Fruit fly (Drosophila melanogaster) whole organism, prepupa: ENCODE measurements around the gene Mkp3.
A peak's percentile ranks its signal among the peaks of the same experiment; 100 is the strongest.

Source experiments
- Blimp-1 ChIP-seq: fragments of 200-800 bp; sonication (Bioruptor generic); optimal IDR thresholded peaks from 3 replicates; lab custom pipeline; 2017; ENCODE audit warnings: missing biosample characterization, missing genetic modification characterization, mild to moderate bottlenecking, moderate library complexity, missing genetic modification reagents
- CG10631 ChIP-seq: fragments of 200-800 bp; sonication (Bioruptor generic); optimal IDR thresholded peaks from 2 replicates; lab custom pipeline; 2016; ENCODE audit warnings: missing biosample characterization, missing genetic modification characterization
- CG10669 ChIP-seq: fragments of 200-800 bp; sonication (Bioruptor generic); optimal IDR thresholded peaks from 3 replicates; lab custom pipeline; 2018; ENCODE audit warnings: missing biosample characterization, mild to moderate bottlenecking, missing genetic modification characterization, moderate library complexity
- CG11294 ChIP-seq: fragments of 200-800 bp; sonication (Bioruptor generic); IDR thresholded peaks from 2 replicates; pipeline ENCODE4 v1.3.6; 2022; ENCODE audit warnings: missing biosample characterization, missing genetic modification characterization
- CG11762 ChIP-seq: fragments of 200-800 bp; sonication (Bioruptor generic); optimal IDR thresholded peaks from 3 replicates; lab custom pipeline; 2016; ENCODE audit warnings: missing biosample characterization, missing genetic modification characterization; ENCODE audit not compliant: insufficient read depth
- CG11902 ChIP-seq: fragments of 200-800 bp; sonication (Bioruptor generic); optimal IDR thresholded peaks from 3 replicates; lab custom pipeline; 2016; ENCODE audit warnings: missing biosample characterization, missing genetic modification characterization
- CG16779 ChIP-seq: fragments of 200-800 bp; sonication (Bioruptor generic); optimal IDR thresholded peaks from 3 replicates; lab custom pipeline; 2017; ENCODE audit warnings: missing biosample characterization, mild to moderate bottlenecking, missing genetic modification characterization
- CG3032 ChIP-seq: fragments of 200-800 bp; optimal IDR thresholded peaks from 2 replicates; lab custom pipeline; 2019; ENCODE audit warnings: missing biosample characterization, mild to moderate bottlenecking, missing genetic modification characterization, moderate library complexity
- CG31627 ChIP-seq: fragments of 200-800 bp; sonication (Bioruptor generic); optimal IDR thresholded peaks from 3 replicates; lab custom pipeline; 2016; ENCODE audit warnings: missing biosample characterization, missing genetic modification characterization
- CG32006 ChIP-seq: fragments of 200-800 bp; sonication (Bioruptor generic); optimal IDR thresholded peaks from 3 replicates; lab custom pipeline; 2017; ENCODE audit warnings: missing biosample characterization, mild to moderate bottlenecking, missing genetic modification characterization
- CG34406 ChIP-seq: fragments of 200-800 bp; sonication (Bioruptor generic); optimal IDR thresholded peaks from 3 replicates; lab custom pipeline; 2016; ENCODE audit warnings: missing biosample characterization, missing genetic modification characterization
- CG4318 ChIP-seq: fragments of 200-800 bp; sonication (Bioruptor generic); optimal IDR thresholded peaks from 3 replicates; lab custom pipeline; 2017; ENCODE audit warnings: missing biosample characterization, mild to moderate bottlenecking, missing genetic modification characterization
- CG6163 ChIP-seq: fragments of 200-800 bp; sonication (Bioruptor generic); IDR thresholded peaks from 3 replicates; pipeline ENCODE4 v1.3.6; 2022; ENCODE audit warnings: missing biosample characterization, missing genetic modification characterization
- CG6276 ChIP-seq: fragments of 200-800 bp; sonication (Bioruptor generic); optimal IDR thresholded peaks from 2 replicates; lab custom pipeline; 2017; ENCODE audit warnings: missing biosample characterization, mild to moderate bottlenecking, missing genetic modification characterization
- CG6792 ChIP-seq: fragments of 200-800 bp; sonication (Bioruptor generic); optimal IDR thresholded peaks from 3 replicates; lab custom pipeline; 2016; ENCODE audit warnings: missing biosample characterization, missing genetic modification characterization
- CG6808 ChIP-seq: fragments of 200-800 bp; sonication (Bioruptor generic); optimal IDR thresholded peaks from 3 replicates; lab custom pipeline; 2017; ENCODE audit warnings: missing biosample characterization, missing genetic modification characterization, mild to moderate bottlenecking, moderate library complexity, missing genetic modification reagents
- CG6854 ChIP-seq: fragments of 200-800 bp; sonication (Bioruptor generic); optimal IDR thresholded peaks from 2 replicates; lab custom pipeline; 2017; ENCODE audit warnings: missing biosample characterization, mild to moderate bottlenecking, missing genetic modification characterization
- CG8119 ChIP-seq: fragments of 200-800 bp; sonication (Bioruptor generic); IDR thresholded peaks from 3 replicates; pipeline ENCODE4 v1.3.6; 2022; ENCODE audit warnings: missing biosample characterization, missing genetic modification characterization
- CG8319 ChIP-seq: fragments of 200-800 bp; sonication (Bioruptor generic); optimal IDR thresholded peaks from 3 replicates; lab custom pipeline; 2016; ENCODE audit warnings: missing biosample characterization, missing genetic modification characterization
- CG8632 ChIP-seq: fragments of 200-800 bp; sonication (Bioruptor generic); optimal IDR thresholded peaks from 3 replicates; lab custom pipeline; 2016; ENCODE audit warnings: missing biosample characterization, missing genetic modification characterization
- Eip78C ChIP-seq: fragments of 200-800 bp; sonication (Bioruptor generic); peaks from one replicate; lab custom pipeline; 2016; ENCODE audit warnings: missing biosample characterization, missing genetic modification characterization
- Eip93F ChIP-seq: fragments of 200-800 bp; sonication (Bioruptor generic); optimal IDR thresholded peaks from 2 replicates; lab custom pipeline; 2016; ENCODE audit warnings: missing biosample characterization, mild to moderate bottlenecking, missing genetic modification characterization
- Ets21C ChIP-seq: fragments of 200-800 bp; sonication (Bioruptor generic); optimal IDR thresholded peaks from 3 replicates; lab custom pipeline; 2016; ENCODE audit warnings: missing biosample characterization, missing genetic modification characterization
- Gug ChIP-seq: fragments of 200-800 bp; sonication (Bioruptor generic); IDR thresholded peaks from 2 replicates; pipeline ENCODE4 v1.3.6; 2022; ENCODE audit warnings: missing biosample characterization, missing genetic modification characterization
- Hr38 ChIP-seq: sonication (Bioruptor generic); optimal IDR thresholded peaks from 2 replicates; lab custom pipeline; 2016; ENCODE audit warnings: missing biosample characterization, missing genetic modification characterization
- Hr39 ChIP-seq: fragments of 200-800 bp; sonication (Bioruptor generic); optimal IDR thresholded peaks from 2 replicates; lab custom pipeline; 2016; ENCODE audit warnings: missing biosample characterization, missing genetic modification characterization
- Hr4 ChIP-seq: fragments of 200-800 bp; sonication (Bioruptor generic); optimal IDR thresholded peaks from 3 replicates; lab custom pipeline; 2016; ENCODE audit warnings: missing biosample characterization, missing genetic modification characterization
- Met ChIP-seq: fragments of 200-800 bp; sonication (Bioruptor generic); optimal IDR thresholded peaks from 3 replicates; lab custom pipeline; 2016; ENCODE audit warnings: missing biosample characterization, missing genetic modification characterization
- OdsH ChIP-seq: fragments of 200-800 bp; sonication (Bioruptor generic); optimal IDR thresholded peaks from 3 replicates; lab custom pipeline; 2016; ENCODE audit warnings: missing biosample characterization, missing genetic modification characterization
- Smox ChIP-seq: fragments of 200-800 bp; sonication (Bioruptor generic); optimal IDR thresholded peaks from 3 replicates; lab custom pipeline; 2016; ENCODE audit warnings: missing biosample characterization, missing genetic modification characterization
- Sox102F ChIP-seq: fragments of 200-800 bp; sonication (Bioruptor generic); optimal IDR thresholded peaks from 2 replicates; lab custom pipeline; 2016; ENCODE audit warnings: missing biosample characterization, mild to moderate bottlenecking, missing genetic modification characterization
- Sox14 ChIP-seq: fragments of 200-800 bp; sonication (Bioruptor generic); optimal IDR thresholded peaks from 3 replicates; lab custom pipeline; 2016; ENCODE audit warnings: missing biosample characterization, missing genetic modification characterization
- Sox15 ChIP-seq: fragments of 200-800 bp; sonication (Bioruptor generic); optimal IDR thresholded peaks from 3 replicates; lab custom pipeline; 2016; ENCODE audit warnings: missing biosample characterization, missing genetic modification characterization
- achi ChIP-seq: fragments of 200-800 bp; sonication (Bioruptor generic); optimal IDR thresholded peaks from 3 replicates; lab custom pipeline; 2016; ENCODE audit warnings: missing biosample characterization, missing genetic modification characterization
- acj6 ChIP-seq: fragments of 200-800 bp; sonication (Bioruptor generic); optimal IDR thresholded peaks from 3 replicates; lab custom pipeline; 2016; ENCODE audit warnings: missing biosample characterization, missing genetic modification characterization
- cyc ChIP-seq: fragments of 200-800 bp; sonication (Bioruptor generic); optimal IDR thresholded peaks from 3 replicates; lab custom pipeline; 2016; ENCODE audit warnings: missing biosample characterization, missing genetic modification characterization
- dac ChIP-seq: fragments of 200-800 bp; sonication (Bioruptor generic); optimal IDR thresholded peaks from 2 replicates; lab custom pipeline; 2017; ENCODE audit warnings: missing biosample characterization, mild to moderate bottlenecking, missing genetic modification characterization
- dsx ChIP-seq: fragments of 200-800 bp; optimal IDR thresholded peaks from 3 replicates; lab custom pipeline; 2019; ENCODE audit warnings: missing biosample characterization, mild to moderate bottlenecking, missing genetic modification characterization, moderate library complexity; ENCODE audit not compliant: poor library complexity, severe bottlenecking
- eg ChIP-seq: fragments of 200-800 bp; sonication (Bioruptor generic); IDR thresholded peaks from 3 replicates; pipeline ENCODE4 v1.3.6; 2022; ENCODE audit warnings: missing biosample characterization, missing genetic modification characterization
- esn ChIP-seq: fragments of 200-800 bp; sonication (Bioruptor generic); optimal IDR thresholded peaks from 2 replicates; lab custom pipeline; 2016; ENCODE audit warnings: missing biosample characterization, mild to moderate bottlenecking, missing genetic modification characterization, moderate library complexity
- fd59A ChIP-seq: fragments of 200-800 bp; sonication (Bioruptor generic); optimal IDR thresholded peaks from 2 replicates; lab custom pipeline; 2017; ENCODE audit warnings: missing biosample characterization, mild to moderate bottlenecking, missing genetic modification characterization, missing genetic modification reagents
- lz ChIP-seq: fragments of 200-800 bp; sonication (Bioruptor generic); optimal IDR thresholded peaks from 3 replicates; lab custom pipeline; 2016; ENCODE audit warnings: missing biosample characterization, missing genetic modification characterization
- net ChIP-seq: fragments of 200-800 bp; sonication (Bioruptor generic); optimal IDR thresholded peaks from 3 replicates; lab custom pipeline; 2016; ENCODE audit warnings: missing biosample characterization, missing genetic modification characterization
- pdm3 ChIP-seq: fragments of 200-800 bp; sonication (Bioruptor generic); optimal IDR thresholded peaks from 3 replicates; lab custom pipeline; 2016; ENCODE audit warnings: missing biosample characterization, missing genetic modification characterization
- salr ChIP-seq, 2 experiments: fragments of 200-800 bp; sonication (Bioruptor generic); optimal IDR thresholded peaks; 3 replicates each; lab custom pipeline; 2016 to 2018; ENCODE audit warnings: missing biosample characterization in 2 of 2, missing genetic modification characterization in 2 of 2, mild to moderate bottlenecking in 1 of 2
- spab ChIP-seq: fragments of 200-800 bp; sonication (Bioruptor generic); optimal IDR thresholded peaks from 2 replicates; lab custom pipeline; 2017; ENCODE audit warnings: missing biosample characterization, mild to moderate bottlenecking, missing genetic modification characterization, missing genetic modification reagents
- ss ChIP-seq, 2 experiments: fragments of 200-800 bp; sonication (Bioruptor generic); optimal IDR thresholded peaks; 2 replicates in 1 of 2; 3 replicates in 1 of 2; lab custom pipeline; 2017 to 2018; ENCODE audit warnings: mild to moderate bottlenecking in 2 of 2, missing biosample characterization in 2 of 2, missing genetic modification characterization in 2 of 2, moderate library complexity in 1 of 2
- topi ChIP-seq: fragments of 200-800 bp; sonication (Bioruptor generic); optimal IDR thresholded peaks from 3 replicates; lab custom pipeline; 2016; ENCODE audit warnings: missing biosample characterization, missing genetic modification characterization
- vri ChIP-seq: fragments of 200-800 bp; sonication (Bioruptor generic); optimal IDR thresholded peaks from 3 replicates; lab custom pipeline; 2016; ENCODE audit warnings: missing biosample characterization, mild to moderate bottlenecking, missing genetic modification characterization

The Mkp3 gene

dm6 chr3L:19079798-19080691, 6.2 kb downstream of the Mkp3 start:
- TF ChIP-seq CG11762 (GFP tag; lab: Kevin White, UChicago) = peak; percentile 54
- peak; percentile 79 for TF ChIP-seq CG4318 (GFP tag; lab: Kevin White, UChicago)
- TF ChIP-seq dac (GFP tag; lab: Kevin White, UChicago) = peak; percentile 52
- peak; percentile 8 to 74 for TF ChIP-seq ss (GFP tag; optimal IDR thresholded peaks at IDR 0.05; lab: Kevin White, UChicago)
- TF ChIP-seq Smox = peak; percentile 79
- peak; percentile 84 for TF ChIP-seq lz (GFP tag; lab: Kevin White, UChicago)
- no peak for TF ChIP-seq Gug
- peak; percentile 88 for TF ChIP-seq esn (GFP tag; lab: Kevin White, UChicago)
- TF ChIP-seq eg (GFP tag; lab: Robert Waterston, UW) = 0 out of 3 replicates have a peak, but pooled peaks have one; percentile 23
- peak; percentile 83 for TF ChIP-seq CG10631
- TF ChIP-seq pdm3 (GFP tag; lab: Kevin White, UChicago) = peak; percentile 82
- peak; percentile 89 for TF ChIP-seq CG32006 (GFP tag; lab: Kevin White, UChicago)
- TF ChIP-seq CG16779 (tag; lab: Kevin White, UChicago) = peak; percentile 57
- peak; percentile 73 for TF ChIP-seq cyc (GFP tag; lab: Kevin White, UChicago)
- TF ChIP-seq OdsH (GFP tag; lab: Kevin White, UChicago) = peak; percentile 78
- peak; percentile 69 for TF ChIP-seq CG10669 (GFP tag; lab: Kevin White, UChicago)
- peak; percentile 59 for TF ChIP-seq Ets21C (GFP tag; lab: Kevin White, UChicago)
- TF ChIP-seq CG34406 = peak; percentile 81
- TF ChIP-seq Hr4 (GFP tag; lab: Kevin White, UChicago) = peak; percentile 86
- TF ChIP-seq spab (GFP tag; lab: Kevin White, UChicago) = peak; percentile 65
- TF ChIP-seq Sox15 (GFP tag; lab: Kevin White, UChicago) = peak; percentile 78
- TF ChIP-seq acj6 (GFP tag; lab: Kevin White, UChicago) = peak; percentile 73
- TF ChIP-seq Sox102F (GFP tag; lab: Kevin White, UChicago) = peak; percentile 79
- peak; percentile 78 for TF ChIP-seq CG31627 (GFP tag; lab: Kevin White, UChicago)
- TF ChIP-seq CG8119 (GFP tag; lab: Robert Waterston, UW) = peak; percentile 62; the same call in 2 of the 3 replicates
- TF ChIP-seq net = peak; percentile 74
- TF ChIP-seq Hr39 (GFP tag; lab: Kevin White, UChicago) = peak; percentile 78
- TF ChIP-seq vri (GFP tag; lab: Kevin White, UChicago) = no peak
- TF ChIP-seq salr (GFP tag; optimal IDR thresholded peaks at IDR 0.05; lab: Kevin White, UChicago) = peak in 1 of 2 experiments; percentile 79
- peak; percentile 74 for TF ChIP-seq achi (GFP tag; lab: Kevin White, UChicago)
- TF ChIP-seq CG11902 (GFP tag; lab: Kevin White, UChicago) = peak; percentile 72
- TF ChIP-seq CG6792 (GFP tag; lab: Kevin White, UChicago) = peak; percentile 68
- TF ChIP-seq CG6276 (GFP tag; lab: Kevin White, UChicago) = peak; percentile 79
- peak; percentile 72 for TF ChIP-seq CG6808
- peak; percentile 56 for TF ChIP-seq CG8319 (GFP tag; lab: Kevin White, UChicago)
- TF ChIP-seq fd59A = peak; percentile 72
- peak; percentile 94 for TF ChIP-seq Eip78C (GFP tag; lab: Kevin White, UChicago)
- peak; percentile 82 for TF ChIP-seq Sox14 (GFP tag; lab: Kevin White, UChicago)
- peak; percentile 53 for TF ChIP-seq CG3032 (tag; lab: Kevin White, UChicago)
- peak; percentile 49; the same call in 1 of the 3 replicates for TF ChIP-seq CG6163
- TF ChIP-seq Met (GFP tag; lab: Kevin White, UChicago) = peak; percentile 83
- TF ChIP-seq CG8632 (GFP tag; lab: Kevin White, UChicago) = peak; percentile 76
- TF ChIP-seq topi (GFP tag; lab: Kevin White, UChicago) = peak; percentile 84
- TF ChIP-seq CG11294 (GFP tag; lab: Robert Waterston, UW) = no peak
- no peak for TF ChIP-seq Hr38 (GFP tag; lab: Kevin White, UChicago)
- peak; percentile 56 for TF ChIP-seq Blimp-1 (GFP tag; lab: Kevin White, UChicago)
- peak; percentile 78 for TF ChIP-seq dsx (GFP tag; lab: Kevin White, UChicago)
- TF ChIP-seq Eip93F (GFP tag; lab: Kevin White, UChicago) = no peak
- no peak for TF ChIP-seq CG6854 (GFP tag; lab: Kevin White, UChicago)
